Worm (Caenorhabditis elegans) whole organism, L2 larva: ENCODE results near the gene F33G12.6.

Experiments used
- C34F6.9 ChIP-seq: fragments of 150-350 bp; optimal IDR thresholded peaks from 2 replicates; lab custom pipeline; 2014; ENCODE audit warnings: missing biosample characterization, missing genetic modification characterization
- F13H6.1 ChIP-seq: sonication (generic microtip); optimal IDR thresholded peaks from 2 replicates; lab custom pipeline; 2016; ENCODE audit warnings: missing genetic modification characterization, missing compliant biosample characterization
- R02D3.7 ChIP-seq: fragments of 150-350 bp; optimal IDR thresholded peaks from 2 replicates; lab custom pipeline; 2014; ENCODE audit warnings: missing biosample characterization, missing genetic modification characterization
- Y55F3AM.14 ChIP-seq: fragments of 200-800 bp; sonication (Bioruptor generic); optimal IDR thresholded peaks from 2 replicates; lab custom pipeline; 2018; ENCODE audit warnings: mild to moderate bottlenecking, missing genetic modification characterization, missing compliant biosample characterization
- ZK546.5 ChIP-seq: sonication (generic microtip); optimal IDR thresholded peaks from 2 replicates; lab custom pipeline; 2017; ENCODE audit warnings: missing biosample characterization, missing genetic modification characterization
- aly-2 ChIP-seq: fragments of 150-350 bp; optimal IDR thresholded peaks from 2 replicates; lab custom pipeline; 2014; ENCODE audit warnings: missing biosample characterization, missing genetic modification characterization
- ama-1 ChIP-seq: fragments of 150-350 bp; optimal IDR thresholded peaks from 2 replicates; lab custom pipeline; 2018; ENCODE audit warnings: inconsistent platforms
- ceh-16 ChIP-seq: fragments of 150-350 bp; optimal IDR thresholded peaks from 2 replicates; lab custom pipeline; 2014; ENCODE audit warnings: missing biosample characterization, missing genetic modification characterization
- ceh-82 ChIP-seq: fragments of 150-350 bp; optimal IDR thresholded peaks from 2 replicates; lab custom pipeline; 2014; ENCODE audit warnings: missing biosample characterization, missing genetic modification characterization
- crh-2 ChIP-seq: sonication (generic microtip); optimal IDR thresholded peaks from 2 replicates; lab custom pipeline; 2017; ENCODE audit warnings: missing biosample characterization, missing genetic modification characterization
- dmd-4 ChIP-seq: sonication (generic microtip); optimal IDR thresholded peaks from 2 replicates; lab custom pipeline; 2017; ENCODE audit warnings: missing biosample characterization, missing genetic modification characterization
- fos-1 ChIP-seq: fragments of 150-350 bp; optimal IDR thresholded peaks from 2 replicates; lab custom pipeline; 2014; ENCODE audit warnings: missing biosample characterization, missing genetic modification characterization
- lin-13 ChIP-seq: fragments of 150-350 bp; optimal IDR thresholded peaks from 2 replicates; lab custom pipeline; 2014; ENCODE audit warnings: missing biosample characterization, missing genetic modification reagents, missing genetic modification characterization
- lsy-2 ChIP-seq, 2 experiments: fragments of 150-350 bp in 1 of 2; sonication (generic microtip) in 1 of 2; optimal IDR thresholded peaks; 2 replicates each; lab custom pipeline; 2014 to 2017; ENCODE audit warnings: missing biosample characterization in 2 of 2, missing genetic modification characterization in 2 of 2
- mbf-1 ChIP-seq: sonication (generic microtip); optimal IDR thresholded peaks from 2 replicates; lab custom pipeline; 2017; ENCODE audit warnings: missing biosample characterization, missing genetic modification characterization
- nhr-129 ChIP-seq: fragments of 150-350 bp; optimal IDR thresholded peaks from 2 replicates; lab custom pipeline; 2014; ENCODE audit warnings: missing biosample characterization, missing genetic modification characterization
- nhr-21 ChIP-seq: fragments of 150-350 bp; optimal IDR thresholded peaks from 2 replicates; lab custom pipeline; 2014; ENCODE audit warnings: missing biosample characterization, missing genetic modification characterization
- nhr-6 ChIP-seq: fragments of 150-350 bp; optimal IDR thresholded peaks from 2 replicates; lab custom pipeline; 2014; ENCODE audit warnings: missing biosample characterization, missing genetic modification characterization
- peb-1 ChIP-seq: fragments of 150-350 bp; optimal IDR thresholded peaks from 2 replicates; lab custom pipeline; 2014; ENCODE audit warnings: missing biosample characterization, missing genetic modification characterization
- sem-4 ChIP-seq: fragments of 150-350 bp; optimal IDR thresholded peaks from 2 replicates; lab custom pipeline; 2014; ENCODE audit warnings: missing biosample characterization, missing genetic modification reagents, missing genetic modification characterization
- sma-3 ChIP-seq: sonication (generic microtip); optimal IDR thresholded peaks from 2 replicates; lab custom pipeline; 2016; ENCODE audit warnings: missing genetic modification reagents, missing genetic modification characterization, missing compliant biosample characterization
- snpc-4 ChIP-seq: fragments of 150-350 bp; optimal IDR thresholded peaks from 2 replicates; lab custom pipeline; 2014; ENCODE audit warnings: missing biosample characterization, missing genetic modification characterization
- unc-55 ChIP-seq: fragments of 150-350 bp; sonication (generic microtip); optimal IDR thresholded peaks from 3 replicates; lab custom pipeline; 2014; ENCODE audit warnings: missing biosample characterization, missing genetic modification reagents, missing genetic modification characterization
- unc-62 ChIP-seq: fragments of 150-350 bp; optimal IDR thresholded peaks from 2 replicates; lab custom pipeline; 2014; ENCODE audit warnings: missing biosample characterization, missing genetic modification reagents, missing genetic modification characterization
- zag-1 ChIP-seq: fragments of 150-350 bp; optimal IDR thresholded peaks from 2 replicates; lab custom pipeline; 2014; ENCODE audit warnings: missing biosample characterization, missing genetic modification characterization
- ztf-11 ChIP-seq: sonication (generic microtip); optimal IDR thresholded peaks from 2 replicates; lab custom pipeline; 2017; ENCODE audit warnings: missing biosample characterization, missing genetic modification characterization

Gene F33G12.6

ce11 chrII:5033935-5034334, 15.8 kb upstream of the F33G12.6 start, which contains the start of gene F33G12.3:
F33G12.3 (minus strand) TSS chrII:5034035.
- TF ChIP-seq unc-62 (GFP tag; lab: Kevin White, UChicago) (no peak), aly-2 (tag; lab: Kevin White, UChicago) (no peak), sma-3 (GFP tag; lab: Kevin White, UChicago) (no peak), lsy-2 (tag; optimal IDR thresholded peaks at IDR 0.05; lab: Kevin White, UChicago) (no peak), sem-4 (tag; lab: Kevin White, UChicago) (no peak), fos-1 (tag; lab: Kevin White, UChicago) (no peak), crh-2 (tag; lab: Kevin White, UChicago) (no peak)

DNA sequence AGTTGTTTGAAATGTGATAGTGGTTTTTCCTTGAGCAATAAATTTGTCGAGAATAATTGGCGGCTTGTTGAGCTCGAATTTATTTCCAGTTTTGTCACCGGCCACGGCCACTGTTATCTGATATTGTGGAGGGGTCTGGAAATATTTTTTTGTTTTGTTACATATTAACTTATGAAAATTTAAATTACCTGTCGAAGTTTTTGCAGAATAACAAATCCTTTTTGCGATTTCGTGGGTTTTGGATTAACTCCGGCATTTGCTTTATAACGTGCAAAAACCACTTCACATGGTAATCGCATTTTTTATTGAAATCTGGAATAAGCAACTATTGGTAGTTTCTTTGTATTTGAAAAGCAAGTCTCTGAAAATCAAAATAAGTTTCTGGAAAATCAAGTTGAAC, 13.6 kb upstream of the F33G12.6 start, which contains the start of gene lrr-1:
lrr-1 (minus strand) TSS at position 312 of the 400 bp plus-strand sequence.
- TF ChIP-seq ZK546.5 = no peak
- TF ChIP-seq Y55F3AM.14 (GFP tag; lab: Kevin White, UChicago) = no peak
- no peak for TF ChIP-seq sma-3 (GFP tag; lab: Kevin White, UChicago)
- TF ChIP-seq ztf-11 (tag; lab: Kevin White, UChicago) = no peak
- TF ChIP-seq nhr-21 (tag; lab: Kevin White, UChicago) = no peak
- no peak for TF ChIP-seq peb-1
- no peak for TF ChIP-seq fos-1 (tag; lab: Kevin White, UChicago)
- no peak for TF ChIP-seq R02D3.7 (tag; lab: Kevin White, UChicago)
- TF ChIP-seq crh-2 (tag; lab: Kevin White, UChicago) = no peak
- no peak for TF ChIP-seq ama-1 (lab: Kevin White, UChicago)
- TF ChIP-seq dmd-4 = no peak
- TF ChIP-seq, all 48 proteins: peak for 0

- no peak for TF ChIP-seq F13H6.1
- peak; percentile 13 for TF ChIP-seq unc-55 (GFP tag; lab: Kevin White, UChicago)
- TF ChIP-seq C34F6.9 (tag; lab: Kevin White, UChicago) = peak; percentile 28
- TF ChIP-seq mbf-1 (tag; lab: Kevin White, UChicago) = no peak
- peak; percentile 34 for TF ChIP-seq crh-2 (tag; lab: Kevin White, UChicago)
- TF ChIP-seq ceh-82 (tag; lab: Kevin White, UChicago) = no peak
- TF ChIP-seq ama-1 (lab: Kevin White, UChicago) = no peak
- peak in 1 of 2 experiments; percentile 50 for TF ChIP-seq lsy-2 (tag; optimal IDR thresholded peaks at IDR 0.05; lab: Kevin White, UChicago)
- peak; percentile 19 for TF ChIP-seq nhr-129 (tag; lab: Kevin White, UChicago)
- no peak for TF ChIP-seq lin-13 (GFP tag; lab: Kevin White, UChicago)
- TF ChIP-seq, all 48 proteins: peak for 5
These were observed 9.8 kb upstream of the F33G12.6 start, which contains the start of gene golg-2 for ce11 chrII:5039912-5040311. golg-2 (minus strand) TSS chrII:5040091.

DNA sequence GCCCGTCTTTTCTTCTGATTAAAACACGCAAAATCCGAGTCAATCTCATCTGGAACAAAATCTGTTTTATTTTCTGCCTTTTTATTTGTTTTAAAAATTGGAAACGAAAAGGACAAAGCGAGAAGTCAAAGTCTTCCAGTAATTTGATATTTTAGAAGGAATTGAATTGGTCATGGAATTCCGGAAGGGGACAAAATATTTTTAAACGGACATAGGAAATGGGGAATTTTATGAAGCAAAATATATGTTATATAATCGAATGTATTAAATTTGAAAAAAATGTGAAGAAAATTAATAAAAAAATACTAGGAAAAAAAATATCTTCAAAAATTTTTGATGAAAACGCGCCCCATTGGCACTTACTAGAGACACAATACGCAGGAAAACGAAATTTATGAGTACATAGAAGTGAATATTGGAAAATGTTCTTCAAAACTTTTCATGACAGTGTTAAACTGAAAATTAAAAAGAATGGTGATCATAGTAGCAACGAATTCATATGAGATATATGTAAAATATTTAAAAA, 9.0 kb upstream of the F33G12.6 start, which contains the start of gene F33G12.7:
F33G12.7 (minus strand) TSS at position 51 of the 526 bp plus-strand sequence.
- TF ChIP-seq snpc-4 (tag; lab: Kevin White, UChicago) (no peak), C34F6.9 (tag; lab: Kevin White, UChicago) (peak; percentile 5), lsy-2 (tag; optimal IDR thresholded peaks at IDR 0.05; lab: Kevin White, UChicago) (peak in 1 of 2 experiments; percentile 7), unc-55 (GFP tag; lab: Kevin White, UChicago) (peak; percentile 15)
- TF ChIP-seq, all 48 proteins: peak for 3

DNA sequence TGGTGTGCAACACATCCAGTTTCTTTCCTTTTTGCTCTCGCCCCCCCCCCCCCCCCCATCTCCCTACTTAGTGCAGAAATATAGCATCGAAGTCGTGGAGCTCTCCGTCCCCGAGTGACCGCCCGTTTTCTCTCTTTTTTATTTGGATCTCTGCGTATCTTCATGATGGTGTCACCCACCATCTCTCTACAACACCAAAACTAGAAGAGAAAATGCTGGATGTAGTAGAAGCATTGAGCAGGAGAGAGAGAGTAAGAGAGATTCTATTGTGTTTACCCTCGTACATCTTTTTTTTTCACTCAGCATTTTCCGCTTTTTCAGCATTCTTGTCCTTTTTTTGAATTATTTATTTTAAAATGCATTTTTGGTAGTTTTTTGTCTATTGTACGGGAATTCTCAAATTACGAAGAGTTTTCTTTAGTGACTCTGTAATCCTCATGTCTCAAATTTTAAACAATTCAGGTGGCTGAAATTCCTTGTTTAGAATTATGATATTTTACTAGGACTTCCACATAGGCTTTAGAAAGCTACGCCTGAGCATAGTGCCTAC, 7.3 kb upstream of the F33G12.6 start:
- TF ChIP-seq nhr-21 (tag; lab: Kevin White, UChicago) (no peak), unc-55 (GFP tag; lab: Kevin White, UChicago) (peak; percentile 53), lsy-2 (tag; optimal IDR thresholded peaks at IDR 0.05; lab: Kevin White, UChicago) (peak in 1 of 2 experiments; percentile 35), ceh-16 (tag; lab: Kevin White, UChicago) (no peak), nhr-129 (tag; lab: Kevin White, UChicago) (peak; percentile 15), ama-1 (lab: Kevin White, UChicago) (no peak), zag-1 (tag; lab: Kevin White, UChicago) (peak; percentile 24), C34F6.9 (tag; lab: Kevin White, UChicago) (peak; percentile 13), nhr-6 (peak; percentile 11), peb-1 (no peak), F13H6.1 (peak; percentile 37)
